Fruit fly (Drosophila melanogaster) whole organism: ENCODE results near the gene Vps39.

Experiments
- CG8478 ChIP-seq: fragments of >200 bp; optimal IDR thresholded peaks from 2 replicates; lab custom pipeline; 2018; ENCODE audit warnings: inconsistent platforms
- Dll ChIP-seq: fragments of >200 bp; optimal IDR thresholded peaks from 2 replicates; lab custom pipeline; 2017
- psq ChIP-seq: fragments of >200 bp; optimal IDR thresholded peaks from 2 replicates; lab custom pipeline; 2017

dm6 chr3R:18296084-18296483, 21.8 kb upstream of the Vps39 start:
- no peak for TF ChIP-seq psq (lab: Kevin White, UChicago)
- no peak for TF ChIP-seq CG8478 (lab: Kevin White, UChicago)
- TF ChIP-seq Dll: no peak
